Fruit fly (Drosophila melanogaster) S2 (cell line): ENCODE data around the gene Ent1.

ENCODE experiments used
- CG8478 ChIP-seq: fragments of >200 bp; optimal IDR thresholded peaks from 2 replicates; lab custom pipeline; 2018
- CTCF ChIP-seq, 2 experiments: fragments of >200 bp; optimal IDR thresholded peaks; 2 replicates each; lab custom pipeline; 2018

dm6 chr2L:403627-404575 lies 46.2 kb upstream of the Ent1 start, which contains the start of gene Polr1B:
- TF ChIP-seq CG8478 (lab: Kevin White, UChicago) (no peak), CTCF (optimal IDR thresholded peaks at IDR 0.05; lab: Kevin White, UChicago) (peak; percentile 77 to 85)
